Worm (Caenorhabditis elegans) whole organism, L3 larva: ENCODE data around the gene Y17G7B.8.

ENCODE experiments used
- R02D3.7 ChIP-seq: fragments of 150-350 bp; optimal IDR thresholded peaks from 2 replicates; lab custom pipeline; 2014; ENCODE audit warnings: missing biosample characterization, missing genetic modification characterization
- ZK546.5 ChIP-seq: sonication (generic microtip); optimal IDR thresholded peaks from 2 replicates; lab custom pipeline; 2017; ENCODE audit warnings: missing biosample characterization, missing genetic modification characterization
- aly-2 ChIP-seq: fragments of 150-350 bp; optimal IDR thresholded peaks from 2 replicates; lab custom pipeline; 2014; ENCODE audit warnings: missing biosample characterization, missing genetic modification characterization
- ama-1 ChIP-seq: fragments of 150-350 bp; optimal IDR thresholded peaks from 2 replicates; lab custom pipeline; 2018
- ceh-16 ChIP-seq: sonication (generic microtip); optimal IDR thresholded peaks from 2 replicates; lab custom pipeline; 2017; ENCODE audit warnings: missing biosample characterization, missing genetic modification characterization
- ceh-28 ChIP-seq: fragments of 150-350 bp; optimal IDR thresholded peaks from 2 replicates; lab custom pipeline; 2014; ENCODE audit warnings: missing biosample characterization, missing genetic modification reagents, missing genetic modification characterization
- ceh-82 ChIP-seq: fragments of 150-350 bp; optimal IDR thresholded peaks from 2 replicates; lab custom pipeline; 2014; ENCODE audit warnings: missing biosample characterization, missing genetic modification characterization
- ceh-9 ChIP-seq: sonication (generic microtip); optimal IDR thresholded peaks from 2 replicates; lab custom pipeline; 2018; ENCODE audit warnings: missing biosample characterization, missing genetic modification characterization
- daf-12 ChIP-seq: fragments of 150-350 bp; optimal IDR thresholded peaks from 2 replicates; lab custom pipeline; 2014; ENCODE audit warnings: missing biosample characterization, missing genetic modification reagents, missing genetic modification characterization
- egl-27 ChIP-seq: sonication (generic microtip); optimal IDR thresholded peaks from 4 replicates; lab custom pipeline; 2017; ENCODE audit warnings: missing biosample characterization, missing genetic modification reagents, missing genetic modification characterization
- egl-5 ChIP-seq: fragments of 150-350 bp; optimal IDR thresholded peaks from 2 replicates; lab custom pipeline; 2017; ENCODE audit warnings: missing biosample characterization, missing genetic modification reagents, missing genetic modification characterization, inconsistent platforms
- elt-1 ChIP-seq: fragments of 150-350 bp; optimal IDR thresholded peaks from 2 replicates; lab custom pipeline; 2014; ENCODE audit warnings: missing biosample characterization, missing genetic modification characterization
- elt-2 ChIP-seq: sonication (generic microtip); optimal IDR thresholded peaks from 2 replicates; lab custom pipeline; 2016; ENCODE audit warnings: missing genetic modification reagents, mild to moderate bottlenecking, missing genetic modification characterization, missing compliant biosample characterization
- elt-3 ChIP-seq, 3 experiments: fragments of 150-350 bp in 1 of 3; sonication (generic microtip) in 2 of 3; optimal IDR thresholded peaks; 2 replicates in 2 of 3; 4 replicates in 1 of 3; lab custom pipeline; 2014 to 2017; ENCODE audit warnings: missing biosample characterization in 3 of 3, missing genetic modification characterization in 3 of 3
- eor-1 ChIP-seq, 2 experiments: fragments of 150-350 bp; optimal IDR thresholded peaks; 2 replicates each; lab custom pipeline; 2014 to 2018; ENCODE audit warnings: missing biosample characterization in 2 of 2, missing genetic modification characterization in 2 of 2
- fkh-10 ChIP-seq: sonication (generic microtip); optimal IDR thresholded peaks from 2 replicates; lab custom pipeline; 2017; ENCODE audit warnings: missing biosample characterization, missing genetic modification reagents, missing genetic modification characterization
- fkh-2 ChIP-seq: fragments of 150-350 bp; optimal IDR thresholded peaks from 2 replicates; lab custom pipeline; 2014; ENCODE audit warnings: missing biosample characterization, missing genetic modification reagents, missing genetic modification characterization
- fos-1 ChIP-seq: fragments of 150-350 bp; optimal IDR thresholded peaks from 2 replicates; lab custom pipeline; 2014; ENCODE audit warnings: missing biosample characterization, missing genetic modification characterization
- hmg-11 ChIP-seq: sonication (generic microtip); optimal IDR thresholded peaks from 2 replicates; lab custom pipeline; 2016; ENCODE audit warnings: missing genetic modification characterization, missing compliant biosample characterization
- jun-1 ChIP-seq: fragments of 150-350 bp; optimal IDR thresholded peaks from 2 replicates; lab custom pipeline; 2014; ENCODE audit warnings: missing biosample characterization, missing genetic modification reagents, missing genetic modification characterization
- lin-39 ChIP-seq: fragments of 150-350 bp; optimal IDR thresholded peaks from 2 replicates; lab custom pipeline; 2018; ENCODE audit warnings: missing biosample characterization, missing genetic modification reagents, missing genetic modification characterization
- lsy-12 ChIP-seq: sonication (generic microtip); optimal IDR thresholded peaks from 2 replicates; lab custom pipeline; 2016; ENCODE audit warnings: mild to moderate bottlenecking, missing genetic modification characterization, missing compliant biosample characterization
- mdl-1 ChIP-seq: fragments of 150-350 bp; optimal IDR thresholded peaks from 2 replicates; lab custom pipeline; 2014; ENCODE audit warnings: missing biosample characterization, missing genetic modification characterization
- mml-1 ChIP-seq: fragments of 150-350 bp; sonication (generic microtip); optimal IDR thresholded peaks from 3 replicates; lab custom pipeline; 2014; ENCODE audit warnings: missing biosample characterization, missing genetic modification characterization
- nfya-1 ChIP-seq: sonication (generic microtip); optimal IDR thresholded peaks from 2 replicates; lab custom pipeline; 2017; ENCODE audit warnings: missing genetic modification characterization, mild to moderate bottlenecking, missing compliant biosample characterization, antibody characterized with exemption, moderate library complexity; ENCODE audit not compliant: insufficient read depth
- nhr-11 ChIP-seq: fragments of 150-350 bp; optimal IDR thresholded peaks from 2 replicates; lab custom pipeline; 2014; ENCODE audit warnings: missing biosample characterization, missing genetic modification characterization
- nhr-12 ChIP-seq: fragments of 150-350 bp; optimal IDR thresholded peaks from 2 replicates; lab custom pipeline; 2014; ENCODE audit warnings: missing biosample characterization, missing genetic modification characterization
- nhr-23 ChIP-seq: fragments of 150-350 bp; optimal IDR thresholded peaks from 2 replicates; lab custom pipeline; 2014; ENCODE audit warnings: missing biosample characterization, missing genetic modification reagents, missing genetic modification characterization
- nhr-237 ChIP-seq: fragments of 150-350 bp; optimal IDR thresholded peaks from 2 replicates; lab custom pipeline; 2014; ENCODE audit warnings: missing biosample characterization, missing genetic modification characterization
- nhr-25 ChIP-seq: sonication (generic microtip); optimal IDR thresholded peaks from 2 replicates; lab custom pipeline; 2017; ENCODE audit warnings: missing biosample characterization, missing genetic modification characterization
- nhr-28 ChIP-seq: fragments of 150-350 bp; optimal IDR thresholded peaks from 2 replicates; lab custom pipeline; 2014; ENCODE audit warnings: missing biosample characterization, missing genetic modification characterization
- nhr-43 ChIP-seq: sonication (generic microtip); optimal IDR thresholded peaks from 2 replicates; lab custom pipeline; 2016; ENCODE audit warnings: mild to moderate bottlenecking, missing genetic modification characterization, missing compliant biosample characterization; ENCODE audit not compliant: poor library complexity, severe bottlenecking
- nhr-76 ChIP-seq: fragments of 150-350 bp; sonication (generic microtip); optimal IDR thresholded peaks from 5 replicates; lab custom pipeline; 2014; ENCODE audit warnings: missing biosample characterization, missing genetic modification characterization
- nhr-77 ChIP-seq: fragments of 150-350 bp; optimal IDR thresholded peaks from 2 replicates; lab custom pipeline; 2014; ENCODE audit warnings: missing biosample characterization, missing genetic modification characterization
- pha-4 ChIP-seq: fragments of 150-350 bp; optimal IDR thresholded peaks from 2 replicates; lab custom pipeline; 2014; ENCODE audit warnings: missing biosample characterization, missing genetic modification reagents, missing genetic modification characterization
- pqm-1 ChIP-seq: fragments of 150-350 bp; optimal IDR thresholded peaks from 2 replicates; lab custom pipeline; 2017; ENCODE audit warnings: missing biosample characterization, missing genetic modification characterization, inconsistent platforms
- sea-2 ChIP-seq: fragments of 150-350 bp; sonication (generic microtip); optimal IDR thresholded peaks from 4 replicates; lab custom pipeline; 2014; ENCODE audit warnings: missing biosample characterization, missing genetic modification reagents, missing genetic modification characterization
- skn-1 ChIP-seq: fragments of 150-350 bp; optimal IDR thresholded peaks from 2 replicates; lab custom pipeline; 2014; ENCODE audit warnings: missing biosample characterization, missing genetic modification characterization
- snpc-4 ChIP-seq: fragments of 150-350 bp; optimal IDR thresholded peaks from 2 replicates; lab custom pipeline; 2014; ENCODE audit warnings: missing biosample characterization, missing genetic modification characterization
- tbx-2 ChIP-seq: sonication (generic microtip); optimal IDR thresholded peaks from 2 replicates; lab custom pipeline; 2016; ENCODE audit warnings: mild to moderate bottlenecking, missing genetic modification characterization, missing compliant biosample characterization
- unc-39 ChIP-seq: sonication (generic microtip); optimal IDR thresholded peaks from 4 replicates; lab custom pipeline; 2017; ENCODE audit warnings: missing biosample characterization, missing genetic modification characterization
- unc-62 ChIP-seq: fragments of 150-350 bp; sonication (generic microtip); optimal IDR thresholded peaks from 4 replicates; lab custom pipeline; 2014; ENCODE audit warnings: missing biosample characterization, missing genetic modification reagents, missing genetic modification characterization
- zag-1 ChIP-seq: fragments of 150-350 bp; optimal IDR thresholded peaks from 2 replicates; lab custom pipeline; 2014; ENCODE audit warnings: missing biosample characterization, missing genetic modification characterization
- ztf-11 ChIP-seq: fragments of 150-350 bp; optimal IDR thresholded peaks from 2 replicates; lab custom pipeline; 2014; ENCODE audit warnings: missing biosample characterization, missing genetic modification characterization
- ztf-4 ChIP-seq: fragments of 150-350 bp; optimal IDR thresholded peaks from 2 replicates; lab custom pipeline; 2014; ENCODE audit warnings: missing biosample characterization, missing genetic modification characterization

The Y17G7B.8 gene

ce11 chrII:11994940-11995339 lies 32.6 kb downstream of the Y17G7B.8 start:
- TF ChIP-seq nhr-77 (tag; lab: Kevin White, UChicago) (no peak), ceh-9 (tag; lab: Kevin White, UChicago) (no peak), ztf-11 (no peak), elt-1 (tag; lab: Kevin White, UChicago) (no peak), mml-1 (tag; lab: Kevin White, UChicago) (no peak), fos-1 (no peak), pha-4 (tag; lab: Kevin White, UChicago) (no peak), fkh-2 (tag; lab: Kevin White, UChicago) (no peak), elt-2 (tag; lab: Kevin White, UChicago) (no peak), egl-27 (no peak), tbx-2 (tag; lab: Kevin White, UChicago) (no peak), nhr-12 (tag; lab: Kevin White, UChicago) (no peak)
- TF ChIP-seq, all 47 proteins: peak for 0

ce11 chrII:11992701-11993100 lies 34.8 kb downstream of the Y17G7B.8 start, which contains the start of gene dhps-1:
TSS of gene dhps-1 (plus strand) at chrII:11993001.
- TF ChIP-seq pha-4 (tag; lab: Kevin White, UChicago) (no peak), sea-2 (GFP tag; lab: Kevin White, UChicago) (no peak), ceh-16 (tag; lab: Kevin White, UChicago) (no peak), ama-1 (lab: Kevin White, UChicago) (no peak)
- TF ChIP-seq, all 47 proteins: peak for 0

- TF ChIP-seq R02D3.7 (no peak), fkh-10 (GFP tag; lab: Kevin White, UChicago) (no peak), nhr-25 (tag; lab: Kevin White, UChicago) (no peak), mdl-1 (tag; lab: Kevin White, UChicago) (no peak), nhr-11 (tag; lab: Kevin White, UChicago) (no peak), zag-1 (no peak), fos-1 (no peak), lin-39 (tag; lab: Kevin White, UChicago) (no peak), elt-3 (tag; optimal IDR thresholded peaks at IDR 0.05; lab: Kevin White, UChicago) (no peak)
These were observed 38.8 kb downstream of the Y17G7B.8 start, which contains the start of gene Y17G7B.3 for ce11 chrII:11988724-11989123. TSS of gene Y17G7B.3 (plus strand) at chrII:11989024.

- no peak for TF ChIP-seq nhr-76 (tag; lab: Kevin White, UChicago)
- peak; percentile 76 for TF ChIP-seq pqm-1
- TF ChIP-seq eor-1 (tag; optimal IDR thresholded peaks at IDR 0.05; lab: Kevin White, UChicago): no peak
- TF ChIP-seq nhr-237: no peak
- no peak for TF ChIP-seq elt-1 (tag; lab: Kevin White, UChicago)
- TF ChIP-seq lsy-12 (tag; lab: Kevin White, UChicago): no peak
- no peak for TF ChIP-seq nhr-28 (tag; lab: Kevin White, UChicago)
- TF ChIP-seq unc-62 (GFP tag; lab: Kevin White, UChicago): no peak
- peak; percentile 61 for TF ChIP-seq egl-5 (tag; lab: Kevin White, UChicago)
- peak; percentile 39 for TF ChIP-seq skn-1 (tag; lab: Kevin White, UChicago)
- TF ChIP-seq zag-1: no peak
- peak; percentile 93 for TF ChIP-seq pha-4 (tag; lab: Kevin White, UChicago)
- TF ChIP-seq sea-2 (GFP tag; lab: Kevin White, UChicago): no peak
- peak; percentile 43 for TF ChIP-seq mdl-1 (tag; lab: Kevin White, UChicago)
- TF ChIP-seq elt-2 (tag; lab: Kevin White, UChicago): peak; percentile 73
- no peak for TF ChIP-seq aly-2
- peak; percentile 95 for TF ChIP-seq ZK546.5 (tag; lab: Kevin White, UChicago)
- TF ChIP-seq ceh-28 (tag; lab: Kevin White, UChicago): peak; percentile 86
- no peak for TF ChIP-seq fkh-2 (tag; lab: Kevin White, UChicago)
- peak; percentile 83 for TF ChIP-seq nfya-1 (tag; lab: Kevin White, UChicago)
- TF ChIP-seq jun-1 (tag; lab: Kevin White, UChicago): peak; percentile 74
- peak; percentile 90 for TF ChIP-seq nhr-43 (tag; lab: Kevin White, UChicago)
- TF ChIP-seq nhr-25 (tag; lab: Kevin White, UChicago): peak; percentile 69
- no peak for TF ChIP-seq mml-1 (tag; lab: Kevin White, UChicago)
- TF ChIP-seq nhr-23 (tag; lab: Kevin White, UChicago): peak; percentile 98
- TF ChIP-seq fos-1: peak; percentile 69
- TF ChIP-seq ama-1 (lab: Kevin White, UChicago): peak; percentile 60
- TF ChIP-seq tbx-2 (tag; lab: Kevin White, UChicago): peak; percentile 71
- TF ChIP-seq nhr-77 (tag; lab: Kevin White, UChicago): peak; percentile 67
- TF ChIP-seq daf-12 (tag; lab: Kevin White, UChicago): no peak
- peak; percentile 86 for TF ChIP-seq fkh-10 (GFP tag; lab: Kevin White, UChicago)
- no peak for TF ChIP-seq ceh-9 (tag; lab: Kevin White, UChicago)
- TF ChIP-seq elt-3 (tag; optimal IDR thresholded peaks at IDR 0.05; lab: Kevin White, UChicago): no peak
- TF ChIP-seq R02D3.7: peak; percentile 85
- no peak for TF ChIP-seq hmg-11 (tag; lab: Kevin White, UChicago)
- no peak for TF ChIP-seq unc-39 (tag; lab: Kevin White, UChicago)
- TF ChIP-seq snpc-4 (tag; lab: Kevin White, UChicago): peak; percentile 57
- no peak for TF ChIP-seq ceh-16 (tag; lab: Kevin White, UChicago)
- peak; percentile 69 for TF ChIP-seq ceh-82
- peak; percentile 79 for TF ChIP-seq ztf-4
These were observed 47.4 kb downstream of the Y17G7B.8 start for ce11 chrII:11980110-11980509.
